Fruit fly (Drosophila melanogaster): Measurements from ENCODE around the gene CG7691.

dm6 chr3R:18583881-18584545, 24.3 kb downstream of the CG7691 start:
- TF ChIP-seq tj (GFP tag; optimal IDR thresholded peaks at IDR 0.05) (peak; percentile 64), Mnt (GFP tag; optimal IDR thresholded peaks at IDR 0.05) (peak; percentile 87), pad (GFP tag; optimal IDR thresholded peaks at IDR 0.05) (peak; percentile 83), CG7101 (tag; optimal IDR thresholded peaks at IDR 0.05) (peak; percentile 89), kay (GFP tag; ENCODE audit: borderline replicate concordance) (peak; percentile 92), Crg-1 (GFP tag; optimal IDR thresholded peaks at IDR 0.05) (peak; percentile 94), bab1 (GFP tag; optimal IDR thresholded peaks at IDR 0.05) (peak; percentile 88), CG14711 (tag; optimal IDR thresholded peaks at IDR 0.05) (peak; percentile 82), cnc (optimal IDR thresholded peaks at IDR 0.05) (no peak), CG12768 (GFP tag; optimal IDR thresholded peaks at IDR 0.05) (peak; percentile 94), CG7045 (GFP tag; optimal IDR thresholded peaks at IDR 0.05) (peak; percentile 87)
